Worm (Caenorhabditis elegans) whole organism, L3 larva: Measurements from ENCODE around the gene snb-6.
A peak's percentile ranks its signal among the peaks of the same experiment; 100 is the strongest.

ENCODE experiments used
- elt-3 ChIP-seq, 3 experiments: fragments of 150-350 bp in 1 of 3; sonication (generic microtip) in 2 of 3; optimal IDR thresholded peaks; 2 replicates in 2 of 3; 4 replicates in 1 of 3; lab custom pipeline; 2014 to 2017; ENCODE audit warnings: missing biosample characterization in 3 of 3, missing genetic modification characterization in 3 of 3
- nhr-12 ChIP-seq: fragments of 150-350 bp; optimal IDR thresholded peaks from 2 replicates; lab custom pipeline; 2014; ENCODE audit warnings: missing biosample characterization, missing genetic modification characterization
- pha-4 ChIP-seq: fragments of 150-350 bp; optimal IDR thresholded peaks from 2 replicates; lab custom pipeline; 2014; ENCODE audit warnings: missing biosample characterization, missing genetic modification reagents, missing genetic modification characterization

DNA sequence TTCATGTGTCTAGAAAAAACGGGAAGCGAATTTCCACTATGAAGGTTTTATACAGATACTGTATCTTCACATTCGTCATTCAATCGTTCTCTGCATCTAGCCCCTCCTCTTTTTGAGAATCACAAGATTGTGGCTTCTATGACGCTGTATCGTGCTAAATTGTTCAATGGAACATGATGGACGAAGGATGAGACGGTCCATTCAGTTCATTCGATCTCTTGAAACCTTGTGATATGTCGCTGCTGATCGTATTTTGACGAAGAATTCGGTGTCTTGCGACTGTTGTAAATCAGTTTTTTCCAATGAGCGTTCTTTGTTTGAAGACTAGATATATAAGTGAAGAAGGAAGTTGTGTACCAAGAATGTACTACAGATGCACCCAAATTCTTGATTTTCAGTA lies 45.8 kb downstream of the snb-6 start:
- no peak for TF ChIP-seq pha-4 (tag; lab: Kevin White, UChicago)
- peak in 2 of 3 experiments; percentile 60 to 88 for TF ChIP-seq elt-3 (tag; optimal IDR thresholded peaks at IDR 0.05; lab: Kevin White, UChicago)
- TF ChIP-seq nhr-12, result no peak
